Worm (Caenorhabditis elegans) whole organism, early embryonic: ENCODE data around the gene coel-1.
A peak's percentile ranks its signal among the peaks of the same experiment; 100 is the strongest.

Experiments used
- B0310.2 ChIP-seq: sonication (generic microtip); optimal IDR thresholded peaks from 2 replicates; lab custom pipeline; 2016; ENCODE audit warnings: mild to moderate bottlenecking, missing genetic modification characterization, missing compliant biosample characterization
- F13C5.2 ChIP-seq: sonication (generic microtip); optimal IDR thresholded peaks from 2 replicates; lab custom pipeline; 2017; ENCODE audit warnings: mild to moderate bottlenecking, missing genetic modification characterization, inconsistent platforms, missing compliant biosample characterization
- aly-1 ChIP-seq: sonication (generic microtip); optimal IDR thresholded peaks from 2 replicates; lab custom pipeline; 2016; ENCODE audit warnings: missing genetic modification characterization, missing compliant biosample characterization
- ama-1 ChIP-seq: fragments of 150-350 bp; optimal IDR thresholded peaks from 2 replicates; lab custom pipeline; 2014
- ceh-13 ChIP-seq: fragments of 200-800 bp; sonication (Bioruptor generic); optimal IDR thresholded peaks from 2 replicates; lab custom pipeline; 2018; ENCODE audit warnings: mild to moderate bottlenecking, missing genetic modification characterization, missing compliant biosample characterization
- ceh-36 ChIP-seq: sonication (generic microtip); optimal IDR thresholded peaks from 2 replicates; lab custom pipeline; 2016; ENCODE audit warnings: missing genetic modification characterization, inconsistent platforms, missing compliant biosample characterization
- ets-7 ChIP-seq: sonication (generic microtip); optimal IDR thresholded peaks from 2 replicates; lab custom pipeline; 2016; ENCODE audit warnings: missing genotype, missing genetic modification characterization, missing compliant biosample characterization
- flt-1 ChIP-seq: fragments of 200-800 bp; sonication (Bioruptor generic); IDR thresholded peaks from 2 replicates; pipeline ENCODE4 v1.3.6; 2022; ENCODE audit warnings: missing genetic modification characterization, missing compliant biosample characterization
- hmbx-1 ChIP-seq: sonication (generic microtip); optimal IDR thresholded peaks from 2 replicates; lab custom pipeline; 2016; ENCODE audit warnings: mild to moderate bottlenecking, missing genetic modification characterization, missing compliant biosample characterization
- hmg-4 ChIP-seq: fragments of 200-800 bp; sonication (Bioruptor generic); optimal IDR thresholded peaks from 2 replicates; lab custom pipeline; 2018; ENCODE audit warnings: mild to moderate bottlenecking, missing genetic modification characterization, missing compliant biosample characterization
- hnd-1 ChIP-seq: sonication (generic microtip); optimal IDR thresholded peaks from 2 replicates; lab custom pipeline; 2016; ENCODE audit warnings: missing genetic modification characterization, missing compliant biosample characterization
- pes-1 ChIP-seq: fragments of 200-800 bp; sonication (Bioruptor generic); IDR thresholded peaks from 2 replicates; pipeline ENCODE4 v1.3.6; 2022; ENCODE audit warnings: missing genetic modification reagents, missing genetic modification characterization, missing compliant biosample characterization
- scrt-1 ChIP-seq: fragments of 200-800 bp; sonication (Bioruptor generic); IDR thresholded peaks from 2 replicates; pipeline ENCODE4 v1.3.6; 2022; ENCODE audit warnings: missing genetic modification characterization, missing compliant biosample characterization
- sea-1 ChIP-seq: fragments of 200-800 bp; sonication (Bioruptor generic); conservative IDR thresholded peaks from 2 replicates; pipeline ENCODE4 v1.3.6; 2022; ENCODE audit warnings: missing genetic modification characterization, missing compliant biosample characterization
- tbx-11 ChIP-seq: fragments of 200-800 bp; sonication (Bioruptor generic); IDR thresholded peaks from 2 replicates; pipeline ENCODE4 v1.3.6; 2022; ENCODE audit warnings: missing genetic modification characterization, missing compliant biosample characterization
- tbx-37 ChIP-seq: fragments of 200-800 bp; sonication (Bioruptor generic); conservative IDR thresholded peaks from 2 replicates; pipeline ENCODE4 v1.3.6; 2022; ENCODE audit warnings: missing genetic modification reagents, missing genetic modification characterization, missing compliant biosample characterization
- tra-4 ChIP-seq: sonication (generic microtip); optimal IDR thresholded peaks from 2 replicates; lab custom pipeline; 2017; ENCODE audit warnings: missing genetic modification characterization, missing compliant biosample characterization

Gene coel-1

ce11 chrX:4265283-4265907 is at the start of gene coel-1:
Gene coel-1 (plus strand): TSS chrX:4265663.
- TF ChIP-seq F13C5.2 (tag; lab: Kevin White, UChicago), result no peak
- no peak for TF ChIP-seq flt-1
- TF ChIP-seq hmbx-1 (tag; lab: Kevin White, UChicago), result no peak
- peak; percentile 77 for TF ChIP-seq hmg-4 (GFP tag; lab: Kevin White, UChicago)
- peak; percentile 4 for TF ChIP-seq aly-1 (tag; lab: Kevin White, UChicago)
- no peak for TF ChIP-seq tbx-11 (GFP tag; lab: Robert Waterston, UW)
- TF ChIP-seq ceh-36 (tag; lab: Kevin White, UChicago), result no peak
- TF ChIP-seq pes-1, result no peak
- TF ChIP-seq tbx-37 (GFP tag; lab: Robert Waterston, UW), result no peak
- TF ChIP-seq B0310.2 (tag; lab: Kevin White, UChicago), result no peak
- TF ChIP-seq tra-4 (tag; lab: Kevin White, UChicago), result no peak
- TF ChIP-seq ets-7 (tag; lab: Kevin White, UChicago), result no peak
- no peak for TF ChIP-seq sea-1 (GFP tag; lab: Robert Waterston, UW)
- TF ChIP-seq ama-1 (lab: Kevin White, UChicago), result no peak

DNA sequence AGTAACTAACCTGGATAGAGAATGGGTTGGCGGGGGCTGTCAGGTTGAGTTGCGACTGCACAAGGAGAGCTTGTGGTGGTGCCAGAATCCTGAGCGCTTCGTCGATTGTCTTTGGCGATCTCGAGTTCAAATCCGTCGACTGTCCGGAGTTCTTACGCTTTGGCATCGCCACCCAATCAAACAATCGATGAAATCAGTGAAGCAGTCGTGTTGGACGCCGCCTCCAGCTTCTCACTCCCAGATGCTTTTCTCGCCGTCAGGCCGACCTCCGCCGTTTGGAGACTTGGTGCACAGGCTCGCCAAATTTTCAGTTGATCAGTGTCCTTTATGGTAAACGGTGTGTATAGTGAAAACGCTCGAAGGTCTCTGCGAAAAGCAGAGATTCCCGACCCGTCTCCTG is 48.6 kb upstream of the coel-1 start, which contains the start of the genes F20B6.10 and hpk-1:
Gene F20B6.10, minus strand, starts transcription at position 303 of the 400 bp plus-strand sequence.
Gene hpk-1, minus strand, starts transcription at position 397 of the 400 bp plus-strand sequence.
- no peak for TF ChIP-seq B0310.2 (tag; lab: Kevin White, UChicago)
- TF ChIP-seq F13C5.2 (tag; lab: Kevin White, UChicago), result no peak
- TF ChIP-seq hmbx-1 (tag; lab: Kevin White, UChicago), result no peak
- no peak for TF ChIP-seq pes-1
- no peak for TF ChIP-seq flt-1
- TF ChIP-seq hnd-1 (tag; lab: Kevin White, UChicago), result no peak
- no peak for TF ChIP-seq tbx-11 (GFP tag; lab: Robert Waterston, UW)
- TF ChIP-seq scrt-1 (GFP tag; lab: Robert Waterston, UW), result no peak
- TF ChIP-seq aly-1 (tag; lab: Kevin White, UChicago), result no peak
- TF ChIP-seq tbx-37 (GFP tag; lab: Robert Waterston, UW), result no peak
- TF ChIP-seq ceh-13, result no peak
- no peak for TF ChIP-seq tra-4 (tag; lab: Kevin White, UChicago)
- TF ChIP-seq sea-1 (GFP tag; lab: Robert Waterston, UW), result no peak
- TF ChIP-seq ama-1 (lab: Kevin White, UChicago), result no peak
- no peak for TF ChIP-seq ceh-36 (tag; lab: Kevin White, UChicago)

- TF ChIP-seq B0310.2 (tag; lab: Kevin White, UChicago) (no peak), pes-1 (0 out of 2 replicates have a peak, but pooled peaks have one; percentile 7)
Observed at ce11 chrX:4218174-4218573, 47.3 kb upstream of the coel-1 start, which contains the start of gene W01H2.2. Gene W01H2.2 (minus strand): TSS chrX:4218458.

DNA sequence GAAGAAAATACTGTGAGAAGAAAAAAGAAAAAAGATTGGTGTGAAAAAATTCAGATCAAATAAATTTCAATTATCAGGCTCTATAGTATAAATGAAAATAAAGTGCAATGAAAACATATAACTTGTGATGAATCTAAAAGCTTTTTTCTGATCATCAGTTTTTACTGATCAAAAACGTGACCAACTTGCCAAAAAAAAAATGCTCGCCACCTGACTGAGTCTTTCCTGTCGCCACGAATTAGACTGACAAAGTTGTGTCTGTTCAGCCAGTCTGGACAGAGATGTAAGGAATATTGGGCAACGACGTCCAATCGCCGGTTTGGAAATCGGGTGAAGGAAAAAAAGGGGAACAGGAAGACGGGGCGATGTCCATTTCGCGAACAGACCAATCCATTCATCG is 46.0 kb upstream of the coel-1 start:
- TF ChIP-seq F13C5.2 (tag; lab: Kevin White, UChicago) (no peak), tbx-37 (GFP tag; lab: Robert Waterston, UW) (no peak), ceh-13 (no peak), B0310.2 (tag; lab: Kevin White, UChicago) (no peak), flt-1 (no peak), hnd-1 (tag; lab: Kevin White, UChicago) (no peak), pes-1 (no peak), ama-1 (lab: Kevin White, UChicago) (no peak), hmg-4 (GFP tag; lab: Kevin White, UChicago) (no peak), ets-7 (tag; lab: Kevin White, UChicago) (no peak), hmbx-1 (tag; lab: Kevin White, UChicago) (no peak), tra-4 (tag; lab: Kevin White, UChicago) (no peak), tbx-11 (GFP tag; lab: Robert Waterston, UW) (no peak), scrt-1 (GFP tag; lab: Robert Waterston, UW) (no peak), aly-1 (tag; lab: Kevin White, UChicago) (no peak)

DNA sequence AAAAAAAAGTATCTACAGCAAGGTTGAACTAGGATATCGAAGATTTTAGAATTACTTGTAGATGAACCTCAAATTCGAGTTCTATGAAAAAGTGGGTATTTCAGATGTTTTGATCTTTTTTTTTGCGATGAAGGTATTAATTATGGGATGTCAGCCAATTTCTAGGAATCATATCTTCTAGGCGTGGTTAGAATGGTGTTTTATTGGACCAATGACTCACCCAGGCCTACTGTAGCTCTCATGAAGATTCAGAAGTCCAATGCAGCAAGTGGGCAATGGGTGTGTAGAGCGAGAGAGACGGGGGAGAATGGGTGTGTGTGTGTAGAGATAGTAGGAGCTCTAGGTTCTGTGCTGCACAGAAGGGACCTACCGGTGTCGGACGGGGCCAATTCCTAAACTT is 43.3 kb upstream of the coel-1 start:
- TF ChIP-seq ama-1 (lab: Kevin White, UChicago) (no peak), tbx-11 (GFP tag; lab: Robert Waterston, UW) (no peak), ets-7 (tag; lab: Kevin White, UChicago) (no peak), ceh-36 (tag; lab: Kevin White, UChicago) (no peak), pes-1 (no peak), tbx-37 (GFP tag; lab: Robert Waterston, UW) (no peak; the same call in 1 of the 2 replicates), scrt-1 (GFP tag; lab: Robert Waterston, UW) (no peak), hmg-4 (GFP tag; lab: Kevin White, UChicago) (no peak), hnd-1 (tag; lab: Kevin White, UChicago) (no peak), aly-1 (tag; lab: Kevin White, UChicago) (no peak), F13C5.2 (tag; lab: Kevin White, UChicago) (no peak), sea-1 (GFP tag; lab: Robert Waterston, UW) (no peak), flt-1 (no peak), B0310.2 (tag; lab: Kevin White, UChicago) (no peak)

DNA sequence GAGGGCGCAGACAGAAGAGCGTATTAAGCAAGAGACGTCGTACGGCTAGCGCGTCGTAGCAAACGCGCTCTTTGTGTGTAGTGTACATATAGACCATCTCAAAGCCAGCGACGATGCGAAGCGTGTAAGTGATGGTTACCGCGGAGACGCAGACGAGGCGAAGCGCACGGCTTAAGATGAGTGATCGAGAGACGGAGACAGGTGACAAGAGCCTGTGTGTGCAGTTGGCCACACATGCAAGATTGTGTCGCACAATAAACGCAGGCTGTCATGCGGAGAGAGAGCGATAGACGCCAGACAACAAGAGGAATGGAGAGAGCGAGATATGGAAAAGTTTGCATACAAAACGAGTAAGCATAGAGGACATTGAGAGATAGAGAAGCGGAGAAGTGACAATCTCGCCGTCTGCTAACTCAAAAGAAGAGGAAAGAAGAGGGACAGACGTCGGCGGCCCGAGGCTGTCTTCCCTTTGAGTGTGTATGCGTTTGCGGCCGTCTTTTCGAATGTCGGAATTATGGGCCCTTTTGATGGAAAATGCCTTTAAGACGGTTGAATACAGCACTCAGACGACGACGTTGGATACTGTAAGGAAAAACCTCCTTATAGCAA is 42.6 kb upstream of the coel-1 start:
- TF ChIP-seq hmg-4 (GFP tag; lab: Kevin White, UChicago) (no peak), hmbx-1 (tag; lab: Kevin White, UChicago) (no peak), B0310.2 (tag; lab: Kevin White, UChicago) (peak; percentile 37), pes-1 (0 out of 2 replicates have a peak, but pooled peaks have one; percentile 24), scrt-1 (GFP tag; lab: Robert Waterston, UW) (no peak), flt-1 (no peak), ama-1 (lab: Kevin White, UChicago) (no peak), ceh-36 (tag; lab: Kevin White, UChicago) (no peak), hnd-1 (tag; lab: Kevin White, UChicago) (no peak), tbx-37 (GFP tag; lab: Robert Waterston, UW) (no peak), ceh-13 (no peak), F13C5.2 (tag; lab: Kevin White, UChicago) (no peak), ets-7 (tag; lab: Kevin White, UChicago) (no peak), sea-1 (GFP tag; lab: Robert Waterston, UW) (no peak), aly-1 (tag; lab: Kevin White, UChicago) (no peak), tra-4 (tag; lab: Kevin White, UChicago) (no peak), tbx-11 (GFP tag; lab: Robert Waterston, UW) (no peak)
